Worm (Caenorhabditis elegans): ENCODE measurements around the gene col-117.

col-117 gene

ce11 chrIV:8865343-8865742 is 41.3 kb upstream of the col-117 start, which contains the start of gene C09G9.1:
Gene C09G9.1 (minus strand): TSS chrIV:8865485.
- no peak for TF ChIP-seq nhr-237 (tag; optimal IDR thresholded peaks at IDR 0.05)
- TF ChIP-seq ztf-4 (tag; optimal IDR thresholded peaks at IDR 0.05) = no peak
- peak; percentile 67 for TF ChIP-seq elt-2 (tag; optimal IDR thresholded peaks at IDR 0.05)
- no peak for TF ChIP-seq nhr-11 (tag; optimal IDR thresholded peaks at IDR 0.05)
- no peak for TF ChIP-seq nhr-76 (tag; optimal IDR thresholded peaks at IDR 0.05)
- no peak for TF ChIP-seq ZK546.5 (tag; optimal IDR thresholded peaks at IDR 0.05)
- no peak for TF ChIP-seq zag-1 (tag; optimal IDR thresholded peaks at IDR 0.05)
- TF ChIP-seq ceh-9 (tag; optimal IDR thresholded peaks at IDR 0.05) = no peak
- TF ChIP-seq pqm-1 (tag; optimal IDR thresholded peaks at IDR 0.05) = no peak
- TF ChIP-seq ceh-16 (tag; optimal IDR thresholded peaks at IDR 0.05) = no peak
- TF ChIP-seq sea-2 (GFP tag; optimal IDR thresholded peaks at IDR 0.05) = no peak
- no peak for TF ChIP-seq nhr-23 (tag; optimal IDR thresholded peaks at IDR 0.05)
- TF ChIP-seq daf-12 (tag; optimal IDR thresholded peaks at IDR 0.05) = no peak
- TF ChIP-seq snpc-4 (tag; optimal IDR thresholded peaks at IDR 0.05) = no peak
- peak; percentile 44 for TF ChIP-seq pha-4 (tag; optimal IDR thresholded peaks at IDR 0.05)
- no peak for TF ChIP-seq eor-1 (tag; optimal IDR thresholded peaks at IDR 0.05)
- TF ChIP-seq fkh-10 (GFP tag; optimal IDR thresholded peaks at IDR 0.05) = no peak

ce11 chrIV:8864672-8865071 is 40.7 kb upstream of the col-117 start:
- TF ChIP-seq nhr-67 (tag; optimal IDR thresholded peaks at IDR 0.05) = no peak
- TF ChIP-seq nhr-23 (tag; optimal IDR thresholded peaks at IDR 0.05) = peak; percentile 13

ce11 chrIV:8855963-8856362 is 32.0 kb upstream of the col-117 start, which contains the start of gene T11B7.5:
Gene T11B7.5 (minus strand): TSS chrIV:8856063.
- TF ChIP-seq nhr-23 (tag; optimal IDR thresholded peaks at IDR 0.05) (no peak), nhr-237 (tag; optimal IDR thresholded peaks at IDR 0.05) (no peak), nhr-43 (tag; optimal IDR thresholded peaks at IDR 0.05; ENCODE audit: poor library complexity, severe bottlenecking) (no peak), snpc-4 (tag; optimal IDR thresholded peaks at IDR 0.05) (no peak), ZK546.5 (tag; optimal IDR thresholded peaks at IDR 0.05) (no peak), unc-39 (tag; optimal IDR thresholded peaks at IDR 0.05) (no peak), hmg-11 (tag; optimal IDR thresholded peaks at IDR 0.05) (no peak), nhr-77 (tag; optimal IDR thresholded peaks at IDR 0.05) (no peak), lsy-12 (tag; optimal IDR thresholded peaks at IDR 0.05) (no peak), sea-2 (GFP tag; optimal IDR thresholded peaks at IDR 0.05) (no peak), lin-15B (tag; optimal IDR thresholded peaks at IDR 0.05) (no peak), mdl-1 (tag; optimal IDR thresholded peaks at IDR 0.05) (no peak), zag-1 (tag; optimal IDR thresholded peaks at IDR 0.05) (no peak), fos-1 (tag; optimal IDR thresholded peaks at IDR 0.05) (no peak), ama-1 (optimal IDR thresholded peaks at IDR 0.05) (no peak), mml-1 (tag; optimal IDR thresholded peaks at IDR 0.05) (no peak)

ce11 chrIV:8853301-8853700 is 29.3 kb upstream of the col-117 start:
- no peak for TF ChIP-seq ztf-4 (tag; optimal IDR thresholded peaks at IDR 0.05)
- TF ChIP-seq fkh-10 (GFP tag; optimal IDR thresholded peaks at IDR 0.05) = no peak
- no peak for TF ChIP-seq aly-2 (tag; optimal IDR thresholded peaks at IDR 0.05)
- TF ChIP-seq hmg-11 (tag; optimal IDR thresholded peaks at IDR 0.05) = no peak

ce11 chrIV:8852194-8852593 is 28.2 kb upstream of the col-117 start, which contains the start of gene alp-1:
Gene alp-1 (plus strand): TSS chrIV:8852494.
- TF ChIP-seq mml-1 (tag; optimal IDR thresholded peaks at IDR 0.05) = no peak
- TF ChIP-seq ceh-82 (tag; optimal IDR thresholded peaks at IDR 0.05) = no peak
- TF ChIP-seq mdl-1 (tag; optimal IDR thresholded peaks at IDR 0.05) = no peak
- no peak for TF ChIP-seq R02D3.7 (tag; optimal IDR thresholded peaks at IDR 0.05)
- no peak for TF ChIP-seq ama-1 (optimal IDR thresholded peaks at IDR 0.05)
- TF ChIP-seq nfya-1 (tag; optimal IDR thresholded peaks at IDR 0.05; ENCODE audit: insufficient read depth) = no peak

- no peak for TF ChIP-seq mml-1 (tag; optimal IDR thresholded peaks at IDR 0.05)
- TF ChIP-seq nfya-1 (tag; optimal IDR thresholded peaks at IDR 0.05; ENCODE audit: insufficient read depth) = no peak
- TF ChIP-seq R02D3.7 (tag; optimal IDR thresholded peaks at IDR 0.05) = no peak
Observed at ce11 chrIV:8850807-8851206, 26.8 kb upstream of the col-117 start.
